Fruit fly (Drosophila melanogaster) whole organism, adult: ENCODE data around the gene CG10674.

ENCODE experiments used
- CG11617 ChIP-seq: fragments of 200-800 bp; sonication (Bioruptor generic); optimal IDR thresholded peaks from 2 replicates; lab custom pipeline; 2017; ENCODE audit warnings: mild to moderate bottlenecking, missing biosample characterization, missing genetic modification reagents, missing genetic modification characterization
- CG12768 ChIP-seq: fragments of 200-800 bp; sonication (Bioruptor generic); optimal IDR thresholded peaks from 2 replicates; lab custom pipeline; 2017; ENCODE audit warnings: missing biosample characterization, missing genetic modification characterization, mild to moderate bottlenecking, moderate library complexity, missing genetic modification reagents
- CG1620 ChIP-seq: fragments of 200-800 bp; sonication (Bioruptor generic); optimal IDR thresholded peaks from 2 replicates; lab custom pipeline; 2016; ENCODE audit warnings: missing biosample characterization, missing genetic modification characterization
- CG5204 ChIP-seq: fragments of 200-800 bp; sonication (Bioruptor generic); optimal IDR thresholded peaks from 2 replicates; lab custom pipeline; 2016; ENCODE audit warnings: missing biosample characterization, missing genetic modification characterization
- Clk ChIP-seq: fragments of 200-800 bp; sonication (Bioruptor generic); optimal IDR thresholded peaks from 2 replicates; lab custom pipeline; 2017; ENCODE audit warnings: missing biosample characterization, missing genetic modification characterization
- Hr96 ChIP-seq: fragments of 200-800 bp; sonication (Bioruptor generic); optimal IDR thresholded peaks from 2 replicates; lab custom pipeline; 2016; ENCODE audit warnings: missing biosample characterization, missing genetic modification characterization
- Mnt ChIP-seq: fragments of 200-800 bp; sonication (Bioruptor generic); optimal IDR thresholded peaks from 2 replicates; lab custom pipeline; 2016; ENCODE audit warnings: missing biosample characterization, mild to moderate bottlenecking, missing genetic modification characterization
- bab1 ChIP-seq: fragments of 200-800 bp; sonication (Bioruptor generic); optimal IDR thresholded peaks from 3 replicates; lab custom pipeline; 2019; ENCODE audit warnings: missing biosample characterization, mild to moderate bottlenecking, missing genetic modification characterization, moderate library complexity
- cic ChIP-seq: fragments of 200-800 bp; sonication (Bioruptor generic); optimal IDR thresholded peaks from 2 replicates; lab custom pipeline; 2017; ENCODE audit warnings: missing biosample characterization, mild to moderate bottlenecking, missing genetic modification characterization, moderate library complexity
- cnc ChIP-seq, 2 experiments: fragments of >200 bp; optimal IDR thresholded peaks; 2 replicates each; lab custom pipeline; 2017
- ovo ChIP-seq: fragments of 200-800 bp; sonication (Bioruptor generic); optimal IDR thresholded peaks from 2 replicates; lab custom pipeline; 2016; ENCODE audit warnings: missing biosample characterization, missing genetic modification characterization
- pad ChIP-seq: fragments of 200-800 bp; sonication (Bioruptor generic); optimal IDR thresholded peaks from 3 replicates; lab custom pipeline; 2017; ENCODE audit warnings: missing biosample characterization, missing genetic modification characterization, mild to moderate bottlenecking, moderate library complexity, missing genetic modification reagents
- tj ChIP-seq: fragments of 200-800 bp; sonication (Bioruptor generic); optimal IDR thresholded peaks from 3 replicates; lab custom pipeline; 2017; ENCODE audit warnings: missing biosample characterization, mild to moderate bottlenecking, missing genetic modification characterization, moderate library complexity
- toe ChIP-seq: fragments of 200-800 bp; sonication (Bioruptor generic); optimal IDR thresholded peaks from 2 replicates; lab custom pipeline; 2016; ENCODE audit warnings: missing biosample characterization, missing genetic modification characterization

Gene CG10674

DNA sequence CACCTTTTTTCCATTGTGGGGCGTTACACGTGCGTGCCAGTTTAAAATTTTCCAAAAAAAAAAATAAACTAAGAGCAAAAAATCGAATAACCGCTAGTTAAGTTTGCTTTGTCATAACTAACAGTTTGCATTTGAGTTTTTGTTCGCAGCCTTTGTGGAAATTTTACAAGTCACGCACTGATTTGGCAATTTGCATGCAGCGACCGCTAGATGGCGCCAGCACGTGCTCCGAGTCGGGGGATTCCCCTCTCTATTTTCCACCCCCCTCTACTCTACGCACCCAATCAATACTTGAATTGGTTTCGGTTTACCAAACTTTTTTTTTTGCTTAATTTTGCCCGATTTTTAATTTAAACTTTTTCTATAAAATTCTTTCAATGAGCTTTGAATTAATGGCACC is 10.9 kb downstream of the CG10674 start:
- no peak for TF ChIP-seq Mnt (GFP tag; lab: Kevin White, UChicago)
- TF ChIP-seq ovo (GFP tag; lab: Kevin White, UChicago): no peak
- no peak for TF ChIP-seq cnc (optimal IDR thresholded peaks at IDR 0.05; lab: Kevin White, UChicago)
- no peak for TF ChIP-seq CG1620 (GFP tag; lab: Kevin White, UChicago)
- TF ChIP-seq bab1 (GFP tag; lab: Kevin White, UChicago): no peak
- no peak for TF ChIP-seq CG12768 (GFP tag; lab: Kevin White, UChicago)
- no peak for TF ChIP-seq toe
- no peak for TF ChIP-seq Hr96 (GFP tag; lab: Kevin White, UChicago)
- TF ChIP-seq CG11617 (GFP tag; lab: Kevin White, UChicago): no peak
- TF ChIP-seq cic (GFP tag; lab: Kevin White, UChicago): no peak
- TF ChIP-seq CG5204 (GFP tag; lab: Kevin White, UChicago): no peak
- TF ChIP-seq tj: no peak
- TF ChIP-seq Clk (GFP tag; lab: Kevin White, UChicago): no peak

DNA sequence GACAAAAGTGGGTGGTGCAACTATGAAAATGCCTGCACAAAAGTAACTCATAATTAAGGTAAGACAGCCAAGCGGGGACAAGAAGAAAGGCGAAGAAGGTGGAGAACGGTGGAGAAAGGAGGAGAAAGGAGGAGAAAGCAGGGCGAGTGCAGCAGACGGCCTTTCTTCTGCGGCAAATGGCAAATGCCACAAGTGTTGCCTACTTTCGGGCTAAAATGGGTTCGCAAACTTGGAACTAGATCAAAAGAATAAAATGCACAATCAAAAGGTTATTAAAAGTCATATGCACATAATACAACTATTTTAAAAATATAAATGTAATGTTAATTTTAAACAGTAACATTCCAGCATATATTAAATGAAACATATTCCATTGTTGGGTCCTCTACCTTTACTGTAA is 34.0 kb downstream of the CG10674 start:
- no peak for TF ChIP-seq bab1 (GFP tag; lab: Kevin White, UChicago)

DNA sequence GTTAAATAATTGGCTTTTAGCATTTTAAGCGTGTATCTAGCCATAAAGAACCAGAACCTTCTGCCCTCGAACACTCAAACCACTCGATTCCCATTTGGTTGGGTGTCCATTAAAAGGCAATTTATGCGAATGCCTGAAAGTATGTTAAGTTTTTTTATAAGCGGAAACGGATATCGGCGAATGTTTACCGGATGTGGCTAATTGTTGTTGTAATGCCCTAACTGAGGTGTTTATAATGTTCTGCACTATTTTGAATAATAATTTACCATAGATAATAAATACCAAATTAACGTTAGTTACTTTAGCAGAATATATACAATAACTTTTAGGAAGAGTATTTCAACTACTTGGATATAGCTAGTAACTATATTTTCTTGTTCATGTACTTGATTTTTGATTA is 39.4 kb downstream of the CG10674 start:
- TF ChIP-seq pad (GFP tag; lab: Kevin White, UChicago) (no peak), bab1 (GFP tag; lab: Kevin White, UChicago) (peak; percentile 32), ovo (GFP tag; lab: Kevin White, UChicago) (no peak)
